Worm (Caenorhabditis elegans) whole organism, L2 larva: Measurements from ENCODE around the gene gst-41.

Experiments
- C34F6.9 ChIP-seq: fragments of 150-350 bp; optimal IDR thresholded peaks from 2 replicates; lab custom pipeline; 2014; ENCODE audit warnings: missing biosample characterization, missing genetic modification characterization
- R02D3.7 ChIP-seq: fragments of 150-350 bp; optimal IDR thresholded peaks from 2 replicates; lab custom pipeline; 2014; ENCODE audit warnings: missing biosample characterization, missing genetic modification characterization
- ZK546.5 ChIP-seq: sonication (generic microtip); optimal IDR thresholded peaks from 2 replicates; lab custom pipeline; 2017; ENCODE audit warnings: missing biosample characterization, missing genetic modification characterization
- alr-1 ChIP-seq: fragments of 150-350 bp; optimal IDR thresholded peaks from 2 replicates; lab custom pipeline; 2014; ENCODE audit warnings: missing biosample characterization, missing genetic modification characterization
- ama-1 ChIP-seq: fragments of 150-350 bp; optimal IDR thresholded peaks from 2 replicates; lab custom pipeline; 2018; ENCODE audit warnings: inconsistent platforms
- ceh-16 ChIP-seq: fragments of 150-350 bp; optimal IDR thresholded peaks from 2 replicates; lab custom pipeline; 2014; ENCODE audit warnings: missing biosample characterization, missing genetic modification characterization
- crh-2 ChIP-seq: sonication (generic microtip); optimal IDR thresholded peaks from 2 replicates; lab custom pipeline; 2017; ENCODE audit warnings: missing biosample characterization, missing genetic modification characterization
- egl-27 ChIP-seq: sonication (generic microtip); optimal IDR thresholded peaks from 3 replicates; lab custom pipeline; 2017; ENCODE audit warnings: missing biosample characterization, missing genetic modification reagents, missing genetic modification characterization
- elt-1 ChIP-seq: fragments of 150-350 bp; optimal IDR thresholded peaks from 2 replicates; lab custom pipeline; 2014; ENCODE audit warnings: missing biosample characterization, missing genetic modification characterization
- elt-3 ChIP-seq: sonication (generic microtip); optimal IDR thresholded peaks from 2 replicates; lab custom pipeline; 2017; ENCODE audit warnings: missing biosample characterization, missing genetic modification characterization
- fos-1 ChIP-seq: fragments of 150-350 bp; optimal IDR thresholded peaks from 2 replicates; lab custom pipeline; 2014; ENCODE audit warnings: missing biosample characterization, missing genetic modification characterization
- gmeb-1 ChIP-seq: fragments of 150-350 bp; optimal IDR thresholded peaks from 2 replicates; lab custom pipeline; 2014; ENCODE audit warnings: missing biosample characterization, missing genetic modification characterization
- lin-13 ChIP-seq: fragments of 150-350 bp; optimal IDR thresholded peaks from 2 replicates; lab custom pipeline; 2014; ENCODE audit warnings: missing biosample characterization, missing genetic modification reagents, missing genetic modification characterization
- lin-39 ChIP-seq: fragments of 150-350 bp; optimal IDR thresholded peaks from 2 replicates; lab custom pipeline; 2014; ENCODE audit warnings: missing biosample characterization, missing genetic modification reagents, missing genetic modification characterization
- lsy-2 ChIP-seq, 2 experiments: fragments of 150-350 bp in 1 of 2; sonication (generic microtip) in 1 of 2; optimal IDR thresholded peaks; 2 replicates each; lab custom pipeline; 2014 to 2017; ENCODE audit warnings: missing biosample characterization in 2 of 2, missing genetic modification characterization in 2 of 2
- mbf-1 ChIP-seq: sonication (generic microtip); optimal IDR thresholded peaks from 2 replicates; lab custom pipeline; 2017; ENCODE audit warnings: missing biosample characterization, missing genetic modification characterization
- mdl-1 ChIP-seq, 2 experiments: fragments of 150-350 bp in 1 of 2; sonication (generic microtip) in 1 of 2; optimal IDR thresholded peaks; 2 replicates each; lab custom pipeline; 2017; ENCODE audit warnings: missing biosample characterization in 2 of 2, missing genetic modification characterization in 2 of 2
- nhr-10 ChIP-seq: sonication (generic microtip); optimal IDR thresholded peaks from 2 replicates; lab custom pipeline; 2017; ENCODE audit warnings: missing biosample characterization, missing genetic modification characterization
- nhr-11 ChIP-seq: fragments of 150-350 bp; optimal IDR thresholded peaks from 2 replicates; lab custom pipeline; 2014; ENCODE audit warnings: missing biosample characterization, missing genetic modification characterization
- nhr-12 ChIP-seq: fragments of 150-350 bp; optimal IDR thresholded peaks from 2 replicates; lab custom pipeline; 2014; ENCODE audit warnings: missing biosample characterization, missing genetic modification characterization
- nhr-21 ChIP-seq: fragments of 150-350 bp; optimal IDR thresholded peaks from 2 replicates; lab custom pipeline; 2014; ENCODE audit warnings: missing biosample characterization, missing genetic modification characterization
- nhr-237 ChIP-seq: fragments of 150-350 bp; optimal IDR thresholded peaks from 2 replicates; lab custom pipeline; 2014; ENCODE audit warnings: missing biosample characterization, missing genetic modification characterization
- nhr-25 ChIP-seq: fragments of 150-350 bp; sonication (generic microtip); optimal IDR thresholded peaks from 3 replicates; lab custom pipeline; 2014; ENCODE audit warnings: missing biosample characterization, missing genetic modification characterization
- nhr-6 ChIP-seq: fragments of 150-350 bp; optimal IDR thresholded peaks from 2 replicates; lab custom pipeline; 2014; ENCODE audit warnings: missing biosample characterization, missing genetic modification characterization
- nhr-77 ChIP-seq: fragments of 150-350 bp; optimal IDR thresholded peaks from 2 replicates; lab custom pipeline; 2014; ENCODE audit warnings: missing biosample characterization, missing genetic modification characterization
- peb-1 ChIP-seq: fragments of 150-350 bp; optimal IDR thresholded peaks from 2 replicates; lab custom pipeline; 2014; ENCODE audit warnings: missing biosample characterization, missing genetic modification characterization
- skn-1 ChIP-seq: sonication (generic microtip); optimal IDR thresholded peaks from 2 replicates; lab custom pipeline; 2017; ENCODE audit warnings: missing biosample characterization, missing genetic modification characterization
- sma-3 ChIP-seq: sonication (generic microtip); optimal IDR thresholded peaks from 2 replicates; lab custom pipeline; 2016; ENCODE audit warnings: missing genetic modification reagents, missing genetic modification characterization, missing compliant biosample characterization
- unc-39 ChIP-seq: fragments of 150-350 bp; optimal IDR thresholded peaks from 2 replicates; lab custom pipeline; 2014; ENCODE audit warnings: missing biosample characterization, missing genetic modification characterization
- unc-62 ChIP-seq: fragments of 150-350 bp; optimal IDR thresholded peaks from 2 replicates; lab custom pipeline; 2014; ENCODE audit warnings: missing biosample characterization, missing genetic modification reagents, missing genetic modification characterization
- zag-1 ChIP-seq: fragments of 150-350 bp; optimal IDR thresholded peaks from 2 replicates; lab custom pipeline; 2014; ENCODE audit warnings: missing biosample characterization, missing genetic modification characterization
- ztf-1 ChIP-seq: fragments of 200-800 bp; sonication (Bioruptor generic); conservative IDR thresholded peaks from 2 replicates; pipeline ENCODE4 v1.3.6; 2022; ENCODE audit warnings: missing genetic modification characterization, missing compliant biosample characterization
- ztf-11 ChIP-seq: sonication (generic microtip); optimal IDR thresholded peaks from 2 replicates; lab custom pipeline; 2017; ENCODE audit warnings: missing biosample characterization, missing genetic modification characterization
- ztf-4 ChIP-seq: fragments of 150-350 bp; optimal IDR thresholded peaks from 2 replicates; lab custom pipeline; 2014; ENCODE audit warnings: missing biosample characterization, missing genetic modification characterization

gst-41 gene

DNA sequence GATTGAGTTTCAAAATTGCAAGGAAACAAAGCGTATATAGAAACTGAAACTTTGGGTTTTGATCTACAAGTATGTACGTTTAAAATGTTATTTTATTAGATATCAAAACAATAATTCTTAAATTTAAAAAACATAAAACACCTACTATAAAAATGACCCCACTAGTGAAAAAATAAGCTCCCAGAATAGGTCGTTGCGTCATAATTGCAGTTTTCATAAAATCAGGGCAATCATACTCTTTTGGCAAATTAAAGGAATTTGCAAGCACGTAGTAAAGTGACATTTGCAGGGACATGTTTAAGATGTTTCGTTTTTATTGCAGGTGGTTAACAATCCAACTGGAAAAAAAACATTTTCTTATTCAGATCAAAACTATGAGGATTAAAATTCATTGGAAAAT is 9.4 kb upstream of the gst-41 start, which contains the start of gene srt-6:
srt-6 (minus strand) TSS at position 295 of the 400 bp plus-strand sequence.
- TF ChIP-seq nhr-6 (tag; lab: Kevin White, UChicago) (no peak), mbf-1 (no peak), mdl-1 (tag; optimal IDR thresholded peaks at IDR 0.05; lab: Kevin White, UChicago) (no peak), C34F6.9 (tag; lab: Kevin White, UChicago) (no peak), skn-1 (no peak), unc-39 (tag; lab: Kevin White, UChicago) (no peak), crh-2 (tag; lab: Kevin White, UChicago) (no peak), peb-1 (tag; lab: Kevin White, UChicago) (no peak), nhr-237 (tag; lab: Kevin White, UChicago) (no peak), ztf-11 (tag; lab: Kevin White, UChicago) (no peak)

DNA sequence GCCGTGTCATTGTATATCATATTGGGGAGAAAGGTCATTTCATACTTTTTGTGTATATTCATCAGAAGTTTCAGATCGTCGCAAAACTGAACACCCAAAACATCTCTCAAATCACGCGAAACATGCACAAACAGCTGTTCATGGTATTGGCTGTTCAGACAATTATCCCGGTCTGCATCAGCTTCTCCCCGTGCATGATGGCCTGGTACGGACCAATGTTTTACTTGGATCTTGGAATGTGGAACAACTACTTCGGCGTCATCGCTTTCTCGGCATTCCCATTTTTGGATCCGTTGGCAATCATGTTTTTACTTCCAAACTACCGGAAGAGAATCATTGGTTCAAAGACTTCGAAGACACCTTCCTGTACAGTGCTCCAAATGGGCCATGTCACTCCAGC is 4.4 kb upstream of the gst-41 start:
- TF ChIP-seq nhr-10 (no peak), elt-1 (tag; lab: Kevin White, UChicago) (no peak), gmeb-1 (tag; lab: Kevin White, UChicago) (no peak), skn-1 (no peak), unc-62 (no peak), nhr-11 (no peak), crh-2 (tag; lab: Kevin White, UChicago) (no peak), zag-1 (no peak), nhr-21 (tag; lab: Kevin White, UChicago) (no peak), sma-3 (GFP tag; lab: Kevin White, UChicago) (no peak), lin-39 (no peak), elt-3 (tag; lab: Kevin White, UChicago) (no peak), nhr-25 (tag; lab: Kevin White, UChicago) (no peak), C34F6.9 (tag; lab: Kevin White, UChicago) (no peak), ztf-1 (GFP tag; lab: Robert Waterston, UW) (no peak)

DNA sequence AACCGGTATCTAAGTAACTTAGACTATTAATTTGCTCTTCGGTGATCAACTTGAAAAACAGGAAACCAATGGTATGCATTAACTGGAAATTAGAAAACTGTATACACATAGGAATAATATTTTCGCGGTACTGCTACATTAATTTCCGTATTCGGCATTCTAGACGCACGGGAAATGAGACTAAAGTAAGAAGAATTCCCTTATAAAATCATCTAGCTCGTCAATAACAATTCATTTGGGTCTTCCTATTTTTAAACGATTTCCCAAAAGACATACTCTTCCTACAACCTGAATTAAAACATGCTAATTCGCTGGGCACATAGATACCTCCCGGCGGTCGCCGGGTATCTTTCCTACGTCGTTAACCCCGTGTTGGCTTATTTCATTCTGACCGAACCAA is 3.3 kb upstream of the gst-41 start, which contains the start of gene srj-13:
srj-13 (plus strand) TSS at position 301 of the 400 bp plus-strand sequence.
- TF ChIP-seq mbf-1 (no peak), nhr-10 (no peak), ZK546.5 (tag; lab: Kevin White, UChicago) (no peak)

DNA sequence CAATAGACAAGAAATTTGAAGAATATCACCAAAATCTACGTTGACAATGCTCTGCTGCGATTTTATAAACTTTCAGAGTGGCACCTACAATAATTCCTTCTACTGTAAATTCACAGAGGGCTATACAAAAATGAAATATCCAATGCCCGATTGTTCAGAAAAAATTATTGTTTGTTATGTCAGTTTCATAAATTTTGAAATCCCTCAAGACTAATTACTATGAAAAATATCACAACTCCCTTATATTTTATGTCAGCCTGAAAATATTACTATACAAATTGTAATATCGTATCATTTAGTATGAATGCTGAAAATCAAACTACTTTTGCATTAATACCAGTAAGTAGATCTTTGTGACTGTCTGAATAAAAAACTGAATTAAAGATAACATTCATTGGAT is 1.5 kb upstream of the gst-41 start, which contains the start of gene srx-60:
srx-60 (plus strand) TSS at position 301 of the 400 bp plus-strand sequence.
- TF ChIP-seq nhr-237 (tag; lab: Kevin White, UChicago) (no peak), mbf-1 (no peak), elt-1 (tag; lab: Kevin White, UChicago) (no peak), nhr-6 (tag; lab: Kevin White, UChicago) (no peak), nhr-12 (tag; lab: Kevin White, UChicago) (no peak), lin-13 (GFP tag; lab: Kevin White, UChicago) (no peak), nhr-77 (tag; lab: Kevin White, UChicago) (no peak)
- TF ChIP-seq, all 48 proteins: peak for 0

DNA sequence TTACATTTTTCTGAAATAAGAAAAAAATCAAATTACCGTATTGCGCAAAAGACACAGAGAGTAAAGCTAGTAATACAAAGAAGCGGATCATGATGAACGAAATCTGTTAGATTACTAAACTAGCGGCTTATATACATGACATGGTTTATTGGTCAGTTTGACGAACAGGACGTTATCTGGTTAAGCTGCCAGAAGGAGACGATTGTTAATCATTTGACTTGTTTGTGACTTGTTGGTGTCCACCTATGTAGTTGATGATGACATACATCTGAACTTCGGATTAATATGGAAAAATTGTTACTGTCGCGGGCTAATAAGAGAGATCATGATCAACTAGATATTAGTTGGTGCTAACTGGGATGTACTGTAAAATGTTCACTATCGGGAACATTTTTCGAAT is 993 bp upstream of the gst-41 start, which contains the start of gene cnc-9:
cnc-9 (minus strand) TSS at position 101 of the 400 bp plus-strand sequence.
- TF ChIP-seq unc-62 = no peak
- no peak for TF ChIP-seq mdl-1 (tag; optimal IDR thresholded peaks at IDR 0.05; lab: Kevin White, UChicago)
- TF ChIP-seq fos-1 (tag; lab: Kevin White, UChicago) = no peak
- no peak for TF ChIP-seq unc-39 (tag; lab: Kevin White, UChicago)
- TF ChIP-seq R02D3.7 (tag; lab: Kevin White, UChicago) = no peak
- TF ChIP-seq elt-1 (tag; lab: Kevin White, UChicago) = no peak
- TF ChIP-seq ztf-4 (tag; lab: Kevin White, UChicago) = no peak
- no peak for TF ChIP-seq ceh-16
- no peak for TF ChIP-seq sma-3 (GFP tag; lab: Kevin White, UChicago)
- no peak for TF ChIP-seq lsy-2 (tag; optimal IDR thresholded peaks at IDR 0.05; lab: Kevin White, UChicago)

DNA sequence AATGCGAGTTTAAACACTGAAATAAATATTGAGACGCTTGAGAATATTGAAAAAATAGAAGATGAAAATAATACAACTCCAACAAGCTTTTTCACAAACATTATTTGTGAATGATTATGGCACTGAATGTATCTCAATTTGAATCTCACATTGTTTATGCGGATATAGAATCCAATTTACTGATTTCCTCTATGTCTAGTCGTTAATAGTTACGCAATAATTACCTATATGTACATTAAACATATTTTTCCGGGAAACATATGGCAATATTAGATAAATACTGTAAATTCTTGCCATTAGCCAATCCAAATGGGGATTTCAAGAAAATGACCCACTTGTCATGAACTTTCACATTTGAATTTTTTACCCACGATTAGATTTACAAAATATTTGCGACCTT is 3.7 kb downstream of the gst-41 start, which contains the start of gene srx-9:
srx-9 (minus strand) TSS at position 101 of the 400 bp plus-strand sequence.
- TF ChIP-seq unc-62 = no peak
- TF ChIP-seq egl-27 = no peak
- no peak for TF ChIP-seq ama-1 (lab: Kevin White, UChicago)
- no peak for TF ChIP-seq sma-3 (GFP tag; lab: Kevin White, UChicago)
- TF ChIP-seq alr-1 (tag; lab: Kevin White, UChicago) = no peak
- TF ChIP-seq, all 48 proteins: peak for 0
